Fruit fly (Drosophila melanogaster): ENCODE measurements around the gene Lrp4.

Gene Lrp4

DNA sequence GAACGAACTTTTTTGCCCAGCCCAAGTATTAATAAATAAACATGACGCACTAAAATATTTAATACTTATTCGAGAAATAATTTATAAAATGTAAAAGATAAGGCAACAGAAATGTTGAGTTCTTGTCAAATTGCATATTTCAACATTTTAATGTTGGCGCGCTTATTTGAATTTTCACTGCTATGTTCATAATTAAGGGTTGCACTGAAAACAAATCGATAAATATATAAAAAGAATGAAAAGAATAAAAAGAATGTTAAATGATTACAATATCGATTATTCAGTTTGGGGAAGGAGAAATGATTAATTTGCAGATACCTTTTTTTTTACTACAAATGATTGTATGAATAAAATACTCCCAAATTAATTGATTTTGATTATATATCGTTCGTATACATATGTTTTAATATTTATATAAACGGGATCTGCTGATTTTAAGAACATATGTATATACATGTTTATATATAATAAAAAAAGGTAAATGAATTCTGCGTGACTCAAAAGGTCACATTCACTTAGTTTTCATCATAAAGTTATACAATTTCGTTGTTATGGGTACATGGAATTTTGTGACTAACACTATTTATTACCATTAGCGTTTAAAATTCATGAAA, 43.8 kb upstream of the Lrp4 start (continued):
- no peak for TF ChIP-seq CG11696 (GFP tag; IDR thresholded peaks at IDR 0.05)
- TF ChIP-seq lola (GFP tag; optimal IDR thresholded peaks at IDR 0.05): no peak
- no peak for TF ChIP-seq CG17912 (GFP tag; optimal IDR thresholded peaks at IDR 0.05)
- no peak for TF ChIP-seq CG13775 (GFP tag; optimal IDR thresholded peaks at IDR 0.05)
- no peak for TF ChIP-seq CG1024 (GFP tag; IDR thresholded peaks at IDR 0.05)
- TF ChIP-seq Scr (GFP tag; IDR thresholded peaks at IDR 0.05; ENCODE audit: partially characterized antibody): peak; percentile 50
- TF ChIP-seq CG10267 (tag; optimal IDR thresholded peaks at IDR 0.05): peak; percentile 8
- no peak for TF ChIP-seq CG3838 (GFP tag; optimal IDR thresholded peaks at IDR 0.05)
- TF ChIP-seq HLH4C (GFP tag; IDR thresholded peaks at IDR 0.05; ENCODE audit: partially characterized antibody): peak; percentile 49; the same call in 1 of the 3 replicates
- TF ChIP-seq trem (tag; optimal IDR thresholded peaks at IDR 0.05): peak; percentile 4
- TF ChIP-seq p53 (GFP tag; optimal IDR thresholded peaks at IDR 0.05): no peak
- TF ChIP-seq E2f2 (GFP tag; IDR thresholded peaks at IDR 0.05): peak; percentile 82

DNA sequence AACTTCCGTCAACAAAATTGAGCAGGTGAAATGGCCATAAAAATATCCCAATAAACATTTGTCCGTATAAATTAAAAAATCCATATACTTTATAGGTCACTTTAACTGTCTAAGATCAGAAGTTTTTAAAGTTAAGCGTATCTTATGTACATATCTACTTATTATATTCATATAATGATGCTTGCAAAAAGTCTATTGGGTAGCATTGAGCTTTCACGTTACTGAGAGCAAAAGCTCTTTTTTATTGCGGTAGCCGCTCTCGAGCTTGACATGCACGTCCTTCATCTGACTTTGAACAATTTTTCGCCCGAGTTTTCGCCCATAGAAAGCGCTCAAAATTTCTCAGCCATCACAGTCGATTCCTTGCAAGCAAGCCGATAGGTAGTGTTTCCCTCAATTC, 42.8 kb upstream of the Lrp4 start, which contains the start of gene Gapdh2:
Gene Gapdh2 (plus strand): TSS at position 283 of the 400 bp plus-strand sequence.
- TF ChIP-seq yki (optimal IDR thresholded peaks at IDR 0.05) (no peak), CG2129 (GFP tag; IDR thresholded peaks at IDR 0.05; ENCODE audit: partially characterized antibody) (no peak), CG10543 (GFP tag; optimal IDR thresholded peaks at IDR 0.05) (peak; percentile 100), vfl (GFP tag; optimal IDR thresholded peaks at IDR 0.05) (peak; percentile 98), CG6791 (GFP tag; IDR thresholded peaks at IDR 0.05; ENCODE audit: partially characterized antibody) (no peak), Mad (GFP tag; optimal IDR thresholded peaks at IDR 0.05) (peak; percentile 97), CG4854 (GFP tag; optimal IDR thresholded peaks at IDR 0.05) (peak; percentile 98), CG3281 (GFP tag; optimal IDR thresholded peaks at IDR 0.05) (peak; percentile 100), CG7963 (GFP tag; IDR thresholded peaks at IDR 0.05; ENCODE audit: partially characterized antibody) (no peak), CG2120 (GFP tag; optimal IDR thresholded peaks at IDR 0.05) (peak; percentile 99), ac (GFP tag; optimal IDR thresholded peaks at IDR 0.05) (peak; percentile 87), Atf-2 (GFP tag; optimal IDR thresholded peaks at IDR 0.05) (peak; percentile 96), CG6689 (GFP tag; IDR thresholded peaks at IDR 0.05) (peak; percentile 98), kni (GFP tag; optimal IDR thresholded peaks at IDR 0.05) (peak; percentile 99), lola (GFP tag; optimal IDR thresholded peaks at IDR 0.05) (peak in 1 of 3 experiments; percentile 93), tll (GFP tag; optimal IDR thresholded peaks at IDR 0.05) (peak in 1 of 2 experiments; percentile 57), knrl (GFP tag; IDR thresholded peaks at IDR 0.05; ENCODE audit: partially characterized antibody) (no peak), Hr78 (GFP tag; optimal IDR thresholded peaks at IDR 0.05) (peak in 1 of 2 experiments; percentile 97), CG15011 (GFP tag; optimal IDR thresholded peaks at IDR 0.05) (peak; percentile 99), cas (GFP tag; IDR thresholded peaks at IDR 0.05) (peak; percentile 99), ham (GFP tag; IDR thresholded peaks at IDR 0.05) (peak; percentile 97; the same call in 1 of the 2 replicates), Fer2 (tag; optimal IDR thresholded peaks at IDR 0.05) (peak; percentile 100), corto (GFP tag; optimal IDR thresholded peaks at IDR 0.05) (peak; percentile 100), CG1024 (GFP tag; IDR thresholded peaks at IDR 0.05) (peak; percentile 96), CG4328 (GFP tag; optimal IDR thresholded peaks at IDR 0.05) (peak; percentile 100), Opbp (GFP tag; IDR thresholded peaks at IDR 0.05; ENCODE audit: partially characterized antibody) (no peak), dati (GFP tag; IDR thresholded peaks at IDR 0.05) (no peak; the same call in 1 of the 2 replicates), Nf-YB (GFP tag; optimal IDR thresholded peaks at IDR 0.05) (peak; percentile 92), HLH54F (GFP tag; optimal IDR thresholded peaks at IDR 0.05) (peak; percentile 96), bab2 (GFP tag; optimal IDR thresholded peaks at IDR 0.05) (peak; percentile 98), sr (GFP tag; IDR thresholded peaks at IDR 0.05) (no peak), hbn (GFP tag; IDR thresholded peaks at IDR 0.05; ENCODE audit: partially characterized antibody) (no peak), pnt (GFP tag; optimal IDR thresholded peaks at IDR 0.05) (peak; percentile 88), CG8478 (optimal IDR thresholded peaks at IDR 0.05) (no peak), Max (GFP tag; optimal IDR thresholded peaks at IDR 0.05) (peak; percentile 99), CG6175 (GFP tag; IDR thresholded peaks at IDR 0.05) (peak; percentile 98), HLHmδ (GFP tag; optimal IDR thresholded peaks at IDR 0.05) (no peak), dmrt99B (tag; optimal IDR thresholded peaks at IDR 0.05) (peak; percentile 100)
